Fruit fly (Drosophila melanogaster) whole organism, embryonic: Measurements from ENCODE around the gene bon.

Source experiments
- Antp ChIP-seq: fragments of 200-800 bp; sonication (Bioruptor generic); optimal IDR thresholded peaks from 3 replicates; lab custom pipeline; 2016; ENCODE audit warnings: missing biosample characterization, missing genetic modification characterization
- B-H2 ChIP-seq: fragments of 200-800 bp; sonication (Bioruptor generic); optimal IDR thresholded peaks from 2 replicates; lab custom pipeline; 2018; ENCODE audit warnings: missing biosample characterization, mild to moderate bottlenecking, missing genetic modification characterization
- Bdp1 ChIP-seq: fragments of 200-800 bp; sonication (Bioruptor generic); optimal IDR thresholded peaks from 3 replicates; lab custom pipeline; 2016; ENCODE audit warnings: missing biosample characterization, missing genetic modification characterization
- CG11247 ChIP-seq: fragments of 200-800 bp; sonication (Bioruptor generic); IDR thresholded peaks from 2 replicates; pipeline ENCODE4 v1.3.6; 2022; ENCODE audit warnings: missing biosample characterization, missing genetic modification characterization
- CG11456 ChIP-seq: fragments of 200-800 bp; sonication (Bioruptor generic); IDR thresholded peaks from 3 replicates; pipeline ENCODE4 v1.3.6; 2022; ENCODE audit warnings: missing biosample characterization, missing genetic modification characterization
- CG1233 ChIP-seq: fragments of 200-800 bp; sonication (Bioruptor generic); optimal IDR thresholded peaks from 4 replicates; lab custom pipeline; 2018; ENCODE audit warnings: missing biosample characterization, mild to moderate bottlenecking, missing genetic modification characterization
- CG13287 ChIP-seq: fragments of 200-800 bp; sonication (Bioruptor generic); IDR thresholded peaks from 2 replicates; pipeline ENCODE4 v1.3.6; 2022; ENCODE audit warnings: missing biosample characterization, missing genetic modification characterization; ENCODE audit not compliant: partially characterized antibody
- CG14441 ChIP-seq: fragments of 200-800 bp; sonication (Bioruptor generic); IDR thresholded peaks from 2 replicates; pipeline ENCODE4 v1.3.6; 2022; ENCODE audit warnings: missing biosample characterization, missing genetic modification characterization
- CG1603 ChIP-seq: fragments of 200-800 bp; sonication (Bioruptor generic); optimal IDR thresholded peaks from 2 replicates; lab custom pipeline; 2019; ENCODE audit warnings: missing biosample characterization, mild to moderate bottlenecking, missing genetic modification characterization, moderate library complexity
- CG1647 ChIP-seq: fragments of 200-800 bp; sonication (Bioruptor generic); optimal IDR thresholded peaks from 3 replicates; lab custom pipeline; 2016; ENCODE audit warnings: missing biosample characterization, missing genetic modification characterization
- CG16813 ChIP-seq: fragments of 200-800 bp; sonication (Bioruptor generic); IDR thresholded peaks from 3 replicates; pipeline ENCODE4 v1.3.6; 2022; ENCODE audit warnings: missing biosample characterization, missing genetic modification characterization; ENCODE audit not compliant: partially characterized antibody
- CG16815 ChIP-seq: fragments of 200-800 bp; sonication (Bioruptor generic); optimal IDR thresholded peaks from 3 replicates; lab custom pipeline; 2017; ENCODE audit warnings: missing biosample characterization, mild to moderate bottlenecking, missing genetic modification characterization
- CG17359 ChIP-seq: fragments of 200-800 bp; sonication (Bioruptor generic); optimal IDR thresholded peaks from 3 replicates; lab custom pipeline; 2018; ENCODE audit warnings: missing biosample characterization, mild to moderate bottlenecking, missing genetic modification characterization, moderate library complexity
- CG17802 ChIP-seq: fragments of 200-800 bp; sonication (Bioruptor generic); optimal IDR thresholded peaks from 2 replicates; lab custom pipeline; 2018; ENCODE audit warnings: missing biosample characterization, mild to moderate bottlenecking, missing genetic modification characterization, moderate library complexity
- CG18619 ChIP-seq: fragments of 200-800 bp; sonication (Bioruptor generic); optimal IDR thresholded peaks from 3 replicates; lab custom pipeline; 2017; ENCODE audit warnings: missing biosample characterization, mild to moderate bottlenecking, missing genetic modification characterization
- CG2202 ChIP-seq: fragments of 200-800 bp; sonication (Bioruptor generic); optimal IDR thresholded peaks from 2 replicates; lab custom pipeline; 2018; ENCODE audit warnings: missing biosample characterization, mild to moderate bottlenecking, missing genetic modification characterization
- CG2678 ChIP-seq: fragments of 200-800 bp; sonication (Bioruptor generic); optimal IDR thresholded peaks from 3 replicates; lab custom pipeline; 2019; ENCODE audit warnings: missing biosample characterization, mild to moderate bottlenecking, missing genetic modification characterization, moderate library complexity
- CG31224 ChIP-seq: fragments of 200-800 bp; sonication (Bioruptor generic); IDR thresholded peaks from 2 replicates; pipeline ENCODE4 v1.3.6; 2022; ENCODE audit warnings: missing biosample characterization, missing genetic modification characterization
- CG31441 ChIP-seq: fragments of 200-800 bp; sonication (Bioruptor generic); IDR thresholded peaks from 2 replicates; pipeline ENCODE4 v1.3.6; 2022; ENCODE audit warnings: missing biosample characterization, missing genetic modification characterization
- CG33557 ChIP-seq: fragments of 200-800 bp; sonication (Bioruptor generic); optimal IDR thresholded peaks from 2 replicates; lab custom pipeline; 2019; ENCODE audit warnings: missing biosample characterization, mild to moderate bottlenecking, missing genetic modification characterization, moderate library complexity
- CG6175 ChIP-seq: fragments of 200-800 bp; sonication (Bioruptor generic); IDR thresholded peaks from 3 replicates; pipeline ENCODE4 v1.3.6; 2022; ENCODE audit warnings: missing biosample characterization, missing genetic modification characterization
- CG7839 ChIP-seq: fragments of 200-800 bp; sonication (Bioruptor generic); optimal IDR thresholded peaks from 3 replicates; lab custom pipeline; 2018; ENCODE audit warnings: missing biosample characterization, mild to moderate bottlenecking, missing genetic modification characterization, moderate library complexity
- CG7963 ChIP-seq: fragments of 200-800 bp; sonication (Bioruptor generic); IDR thresholded peaks from 3 replicates; pipeline ENCODE4 v1.3.6; 2022; ENCODE audit warnings: missing biosample characterization, missing genetic modification characterization; ENCODE audit not compliant: partially characterized antibody
- CG8281 ChIP-seq: fragments of 200-800 bp; sonication (Bioruptor generic); optimal IDR thresholded peaks from 2 replicates; lab custom pipeline; 2018; ENCODE audit warnings: missing biosample characterization, mild to moderate bottlenecking, missing genetic modification characterization, moderate library complexity
- CoRest ChIP-seq: fragments of 200-800 bp; sonication (Bioruptor generic); optimal IDR thresholded peaks from 3 replicates; lab custom pipeline; 2018; ENCODE audit warnings: missing biosample characterization, mild to moderate bottlenecking, missing genetic modification characterization, moderate library complexity
- D19B ChIP-seq: fragments of 200-800 bp; sonication (Bioruptor generic); optimal IDR thresholded peaks from 2 replicates; lab custom pipeline; 2017; ENCODE audit warnings: missing biosample characterization, mild to moderate bottlenecking, missing genetic modification characterization
- Dip2 ChIP-seq: fragments of 200-800 bp; sonication (Bioruptor generic); IDR thresholded peaks from 2 replicates; pipeline ENCODE4 v1.3.6; 2022; ENCODE audit warnings: missing biosample characterization, missing genetic modification characterization
- E2f1 ChIP-seq: fragments of 200-800 bp; sonication (Bioruptor generic); IDR thresholded peaks from 2 replicates; pipeline ENCODE4 v1.3.6; 2022; ENCODE audit warnings: missing biosample characterization, missing genetic modification characterization
- Fer1 ChIP-seq: fragments of 200-800 bp; sonication (Bioruptor generic); optimal IDR thresholded peaks from 2 replicates; lab custom pipeline; 2017; ENCODE audit warnings: missing biosample characterization, mild to moderate bottlenecking, missing genetic modification characterization
- GATAe ChIP-seq: fragments of 200-800 bp; sonication (Bioruptor generic); conservative IDR thresholded peaks from 2 replicates; pipeline ENCODE4 v1.3.6; 2022; ENCODE audit warnings: missing biosample characterization, missing genetic modification characterization
- Gug ChIP-seq: fragments of 200-800 bp; sonication (Bioruptor generic); IDR thresholded peaks from 4 replicates; pipeline ENCODE4 v1.3.6; 2022; ENCODE audit warnings: missing biosample characterization, missing genetic modification characterization
- Jarid2 ChIP-seq: fragments of 200-800 bp; sonication (Bioruptor generic); optimal IDR thresholded peaks from 3 replicates; lab custom pipeline; 2017; ENCODE audit warnings: mild to moderate bottlenecking, missing biosample characterization, missing genetic modification reagents, missing genetic modification characterization
- Max ChIP-seq: fragments of 200-800 bp; sonication (Bioruptor generic); optimal IDR thresholded peaks from 2 replicates; lab custom pipeline; 2016; ENCODE audit warnings: missing biosample characterization, mild to moderate bottlenecking, missing genetic modification characterization
- Nf-YA ChIP-seq: fragments of 200-800 bp; sonication (Bioruptor generic); IDR thresholded peaks from 2 replicates; pipeline ENCODE4 v1.3.6; 2022; ENCODE audit warnings: missing biosample characterization, missing genetic modification characterization
- Ptx1 ChIP-seq: fragments of 200-800 bp; sonication (Bioruptor generic); IDR thresholded peaks from 2 replicates; pipeline ENCODE4 v1.3.6; 2022; ENCODE audit warnings: missing biosample characterization, missing genetic modification characterization
- Six4 ChIP-seq: fragments of 200-800 bp; sonication (Bioruptor generic); optimal IDR thresholded peaks from 2 replicates; lab custom pipeline; 2016; ENCODE audit warnings: missing biosample characterization, missing genetic modification characterization
- Spps ChIP-seq: fragments of 200-800 bp; sonication (Bioruptor generic); optimal IDR thresholded peaks from 2 replicates; lab custom pipeline; 2018; ENCODE audit warnings: missing biosample characterization, mild to moderate bottlenecking, missing genetic modification characterization
- Stat92E ChIP-seq, 3 experiments: fragments of >200 bp in 2 of 3; fragments of 200-800 bp in 1 of 3; sonication (Bioruptor generic) in 1 of 3; optimal IDR thresholded peaks; 2 replicates each; lab custom pipeline; 2017 to 2019; ENCODE audit warnings: missing biosample characterization in 3 of 3, missing genetic modification characterization in 3 of 3, mild to moderate bottlenecking in 1 of 3, moderate library complexity in 1 of 3
- al ChIP-seq: fragments of 200-800 bp; sonication (Bioruptor generic); IDR thresholded peaks from 2 replicates; pipeline ENCODE4 v1.3.6; 2022; ENCODE audit warnings: missing biosample characterization, missing genetic modification characterization
- ara ChIP-seq: fragments of 200-800 bp; sonication (Bioruptor generic); IDR thresholded peaks from 2 replicates; pipeline ENCODE4 v1.3.6; 2022; ENCODE audit warnings: missing biosample characterization, missing genetic modification characterization
- az2 ChIP-seq: fragments of 200-800 bp; sonication (Bioruptor generic); optimal IDR thresholded peaks from 3 replicates; lab custom pipeline; 2016; ENCODE audit warnings: missing biosample characterization, missing genetic modification characterization
- dmrt11E ChIP-seq: fragments of 200-800 bp; sonication (Bioruptor generic); optimal IDR thresholded peaks from 3 replicates; lab custom pipeline; 2018; ENCODE audit warnings: missing biosample characterization, mild to moderate bottlenecking, missing genetic modification characterization, moderate library complexity
- fu2 ChIP-seq: fragments of 200-800 bp; sonication (Bioruptor generic); optimal IDR thresholded peaks from 2 replicates; lab custom pipeline; 2016; ENCODE audit warnings: missing biosample characterization, missing genetic modification characterization
- gcm2 ChIP-seq: fragments of 200-800 bp; sonication (Bioruptor generic); optimal IDR thresholded peaks from 2 replicates; lab custom pipeline; 2016; ENCODE audit warnings: missing biosample characterization, missing genetic modification characterization
- inv ChIP-seq: fragments of 200-800 bp; sonication (Bioruptor generic); IDR thresholded peaks from 2 replicates; pipeline ENCODE4 v1.3.6; 2022; ENCODE audit warnings: missing biosample characterization, missing genetic modification characterization; ENCODE audit not compliant: partially characterized antibody
- lbe ChIP-seq: fragments of 200-800 bp; sonication (Bioruptor generic); optimal IDR thresholded peaks from 2 replicates; lab custom pipeline; 2016; ENCODE audit warnings: missing biosample characterization, mild to moderate bottlenecking, missing genetic modification characterization
- lilli ChIP-seq: fragments of 200-800 bp; sonication (Bioruptor generic); optimal IDR thresholded peaks from 3 replicates; lab custom pipeline; 2016; ENCODE audit warnings: missing biosample characterization, missing genetic modification characterization
- pum ChIP-seq: fragments of 200-800 bp; sonication (Bioruptor generic); optimal IDR thresholded peaks from 2 replicates; lab custom pipeline; 2016; ENCODE audit warnings: missing biosample characterization, missing genetic modification characterization
- repo ChIP-seq: fragments of 200-800 bp; sonication (Bioruptor generic); optimal IDR thresholded peaks from 2 replicates; lab custom pipeline; 2016; ENCODE audit warnings: missing biosample characterization, missing genetic modification characterization

Gene bon

dm6 chr3R:20557415-20558105, 35.4 kb upstream of the bon start, which contains the start of the genes DPCoAC and CG5180 (continued):
- TF ChIP-seq CG33557 (GFP tag; lab: Kevin White, UChicago), result peak; percentile 16
- peak; percentile 89 for TF ChIP-seq CG1603 (tag; lab: Kevin White, UChicago)
- TF ChIP-seq Ptx1 (GFP tag; lab: Robert Waterston, UW), result peak; percentile 73
- peak; percentile 86 for TF ChIP-seq Gug
- peak; percentile 83 for TF ChIP-seq CG11247 (GFP tag; lab: Robert Waterston, UW)
- peak; percentile 77 for TF ChIP-seq lilli (GFP tag; lab: Kevin White, UChicago)
- no peak for TF ChIP-seq Dip2 (GFP tag; lab: Robert Waterston, UW)
- peak; percentile 59; the same call in 1 of the 2 replicates for TF ChIP-seq CG31441
- TF ChIP-seq CG7839, result peak; percentile 62
- no peak for TF ChIP-seq CG2202 (tag; lab: Kevin White, UChicago)
- peak; percentile 5 for TF ChIP-seq CG17802 (tag; lab: Kevin White, UChicago)
- no peak for TF ChIP-seq gcm2 (GFP tag; lab: Kevin White, UChicago)
- peak in 1 of 3 experiments; percentile 83 for TF ChIP-seq Stat92E (GFP tag; optimal IDR thresholded peaks at IDR 0.05; lab: Kevin White, UChicago)
- TF ChIP-seq CG16815 (GFP tag; lab: Kevin White, UChicago), result peak; percentile 41
- peak; percentile 75 for TF ChIP-seq CG1647 (GFP tag; lab: Kevin White, UChicago)
- TF ChIP-seq CG2678 (tag; lab: Kevin White, UChicago), result peak; percentile 56
- TF ChIP-seq lbe (GFP tag; lab: Kevin White, UChicago), result peak; percentile 22
- peak; percentile 89 for TF ChIP-seq CG11456 (GFP tag; lab: Robert Waterston, UW)
- TF ChIP-seq CG17359 (tag; lab: Kevin White, UChicago), result peak; percentile 56
- TF ChIP-seq CoRest (tag; lab: Kevin White, UChicago), result peak; percentile 73
- peak; percentile 65 for TF ChIP-seq al (GFP tag; lab: Robert Waterston, UW)
- TF ChIP-seq CG31224, result peak; percentile 40
- TF ChIP-seq B-H2 (GFP tag; lab: Kevin White, UChicago), result peak; percentile 54
- no peak for TF ChIP-seq Spps (tag; lab: Kevin White, UChicago)
- peak; percentile 77 for TF ChIP-seq Antp (GFP tag; lab: Kevin White, UChicago)
- peak; percentile 53 for TF ChIP-seq Jarid2 (GFP tag; lab: Kevin White, UChicago)
- peak; percentile 33 for TF ChIP-seq CG18619 (GFP tag; lab: Kevin White, UChicago)
- peak; percentile 60 for TF ChIP-seq Six4 (GFP tag; lab: Kevin White, UChicago)
- TF ChIP-seq pum (GFP tag; lab: Kevin White, UChicago), result peak; percentile 64
- peak; percentile 41 for TF ChIP-seq az2 (GFP tag; lab: Kevin White, UChicago)
- peak; percentile 60; the same call in 1 of the 2 replicates for TF ChIP-seq inv (GFP tag; lab: Robert Waterston, UW)
- peak; percentile 71; the same call in 2 of the 3 replicates for TF ChIP-seq CG7963 (GFP tag; lab: Robert Waterston, UW)
- peak; percentile 44 for TF ChIP-seq repo (GFP tag; lab: Kevin White, UChicago)
- no peak for TF ChIP-seq Nf-YA (GFP tag; lab: Robert Waterston, UW)
- peak; percentile 80 for TF ChIP-seq CG14441 (GFP tag; lab: Robert Waterston, UW)
- TF ChIP-seq E2f1 (GFP tag; lab: Robert Waterston, UW), result peak; percentile 52
- TF ChIP-seq CG8281 (tag; lab: Kevin White, UChicago), result no peak
- TF ChIP-seq ara (GFP tag; lab: Robert Waterston, UW), result peak; percentile 58
- 0 out of 2 replicates have a peak, but pooled peaks have one; percentile 13 for TF ChIP-seq GATAe
- peak; percentile 9 for TF ChIP-seq Fer1 (GFP tag; lab: Kevin White, UChicago)
- peak; percentile 62 for TF ChIP-seq fu2 (GFP tag; lab: Kevin White, UChicago)
- peak; percentile 51 for TF ChIP-seq CG16813 (GFP tag; lab: Robert Waterston, UW)
- no peak for TF ChIP-seq D19B (GFP tag; lab: Kevin White, UChicago)
- TF ChIP-seq dmrt11E (tag; lab: Kevin White, UChicago), result peak; percentile 22
- TF ChIP-seq CG1233 (GFP tag; lab: Kevin White, UChicago), result peak; percentile 50
- peak; percentile 72; the same call in 2 of the 3 replicates for TF ChIP-seq CG6175 (GFP tag; lab: Robert Waterston, UW)
- peak; percentile 53 for TF ChIP-seq Max (GFP tag; lab: Kevin White, UChicago)
- peak; percentile 52 for TF ChIP-seq CG13287 (GFP tag; lab: Robert Waterston, UW)
- no peak for TF ChIP-seq Bdp1 (GFP tag; lab: Kevin White, UChicago)
